Fruit fly (Drosophila melanogaster) whole organism, embryonic: ENCODE results near the gene Trm1.

Experiments used
- Aef1 ChIP-seq: fragments of 200-800 bp; sonication (Bioruptor generic); IDR thresholded peaks from 3 replicates; pipeline ENCODE4 v1.3.6; 2022; ENCODE audit warnings: missing biosample characterization, missing genetic modification characterization
- Bdp1 ChIP-seq: fragments of 200-800 bp; sonication (Bioruptor generic); optimal IDR thresholded peaks from 3 replicates; lab custom pipeline; 2016; ENCODE audit warnings: missing biosample characterization, missing genetic modification characterization
- C15 ChIP-seq: fragments of 200-800 bp; sonication (Bioruptor generic); IDR thresholded peaks from 3 replicates; pipeline ENCODE4 v1.3.6; 2022; ENCODE audit warnings: missing biosample characterization, missing genetic modification characterization
- CG11247 ChIP-seq: fragments of 200-800 bp; sonication (Bioruptor generic); IDR thresholded peaks from 2 replicates; pipeline ENCODE4 v1.3.6; 2022; ENCODE audit warnings: missing biosample characterization, missing genetic modification characterization
- CG12219 ChIP-seq: fragments of 200-800 bp; sonication (Bioruptor generic); optimal IDR thresholded peaks from 3 replicates; lab custom pipeline; 2018; ENCODE audit warnings: missing biosample characterization, mild to moderate bottlenecking, missing genetic modification characterization
- CG1233 ChIP-seq: fragments of 200-800 bp; sonication (Bioruptor generic); optimal IDR thresholded peaks from 4 replicates; lab custom pipeline; 2018; ENCODE audit warnings: missing biosample characterization, mild to moderate bottlenecking, missing genetic modification characterization
- CG13894 ChIP-seq: fragments of 200-800 bp; sonication (Bioruptor generic); optimal IDR thresholded peaks from 3 replicates; lab custom pipeline; 2018; ENCODE audit warnings: missing biosample characterization, mild to moderate bottlenecking, missing genetic modification characterization, moderate library complexity
- CG14667 ChIP-seq: fragments of 200-800 bp; sonication (Bioruptor generic); IDR thresholded peaks from 2 replicates; pipeline ENCODE4 v1.3.6; 2022; ENCODE audit warnings: missing biosample characterization, missing genetic modification characterization
- CG14860 ChIP-seq: fragments of 200-800 bp; sonication (Bioruptor generic); IDR thresholded peaks from 3 replicates; pipeline ENCODE4 v1.3.6; 2022; ENCODE audit warnings: missing biosample characterization, missing genetic modification characterization; ENCODE audit not compliant: partially characterized antibody
- CG15514 ChIP-seq: fragments of 200-800 bp; sonication (Bioruptor generic); optimal IDR thresholded peaks from 3 replicates; lab custom pipeline; 2017; ENCODE audit warnings: missing biosample characterization, missing genetic modification characterization, mild to moderate bottlenecking, moderate library complexity, missing genetic modification reagents
- CG18476 ChIP-seq: fragments of 200-800 bp; sonication (Bioruptor generic); optimal IDR thresholded peaks from 2 replicates; lab custom pipeline; 2016; ENCODE audit warnings: missing biosample characterization, mild to moderate bottlenecking, missing genetic modification characterization
- CG18599 ChIP-seq: fragments of 200-800 bp; sonication (Bioruptor generic); optimal IDR thresholded peaks from 3 replicates; lab custom pipeline; 2017; ENCODE audit warnings: missing biosample characterization, missing genetic modification characterization, mild to moderate bottlenecking, moderate library complexity, missing genetic modification reagents
- CG2712 ChIP-seq: fragments of 200-800 bp; optimal IDR thresholded peaks from 3 replicates; lab custom pipeline; 2019; ENCODE audit warnings: missing biosample characterization, mild to moderate bottlenecking, missing genetic modification characterization, moderate library complexity
- CG2889 ChIP-seq: fragments of 200-800 bp; sonication (Bioruptor generic); IDR thresholded peaks from 3 replicates; pipeline ENCODE4 v1.3.6; 2022; ENCODE audit warnings: missing biosample characterization, missing genetic modification characterization
- CG32772 ChIP-seq: fragments of 200-800 bp; sonication (Bioruptor generic); IDR thresholded peaks from 2 replicates; pipeline ENCODE4 v1.3.6; 2022; ENCODE audit warnings: missing biosample characterization, missing genetic modification characterization
- CG4854 ChIP-seq: fragments of 200-800 bp; sonication (Bioruptor generic); optimal IDR thresholded peaks from 2 replicates; lab custom pipeline; 2016; ENCODE audit warnings: missing biosample characterization, missing genetic modification characterization, inconsistent platforms
- CG6683 ChIP-seq: fragments of 200-800 bp; sonication (Bioruptor generic); optimal IDR thresholded peaks from 2 replicates; lab custom pipeline; 2017; ENCODE audit warnings: missing biosample characterization, mild to moderate bottlenecking, missing genetic modification characterization, missing genetic modification reagents
- CG7271 ChIP-seq: fragments of 200-800 bp; sonication (Bioruptor generic); optimal IDR thresholded peaks from 2 replicates; lab custom pipeline; 2018; ENCODE audit warnings: missing biosample characterization, mild to moderate bottlenecking, missing genetic modification characterization, moderate library complexity
- CG9215 ChIP-seq: fragments of 200-800 bp; sonication (Bioruptor generic); IDR thresholded peaks from 2 replicates; pipeline ENCODE4 v1.3.6; 2022; ENCODE audit warnings: missing biosample characterization, missing genetic modification characterization
- Dll ChIP-seq: fragments of 200-800 bp; sonication (Bioruptor generic); IDR thresholded peaks from 4 replicates; pipeline ENCODE4 v1.3.6; 2022; ENCODE audit warnings: missing biosample characterization, missing genetic modification characterization; ENCODE audit not compliant: partially characterized antibody
- Ets97D ChIP-seq: fragments of 200-800 bp; sonication (Bioruptor generic); optimal IDR thresholded peaks from 3 replicates; lab custom pipeline; 2016; ENCODE audit warnings: missing biosample characterization, missing genetic modification characterization
- HLH3B ChIP-seq: fragments of 200-800 bp; sonication (Bioruptor generic); IDR thresholded peaks from 2 replicates; pipeline ENCODE4 v1.3.6; 2022; ENCODE audit warnings: missing biosample characterization, missing genetic modification characterization
- TFAM ChIP-seq: fragments of 200-800 bp; sonication (Bioruptor generic); optimal IDR thresholded peaks from 2 replicates; lab custom pipeline; 2017; ENCODE audit warnings: missing biosample characterization, missing genetic modification characterization, inconsistent platforms
- YL-1 ChIP-seq: fragments of 200-800 bp; sonication (Bioruptor generic); optimal IDR thresholded peaks from 3 replicates; lab custom pipeline; 2017; ENCODE audit warnings: missing biosample characterization, mild to moderate bottlenecking, missing genetic modification characterization
- bsh ChIP-seq, 2 experiments: fragments of 200-800 bp; sonication (Bioruptor generic); optimal IDR thresholded peaks; 2 replicates each; lab custom pipeline; 2017 to 2018; ENCODE audit warnings: mild to moderate bottlenecking in 2 of 2, missing biosample characterization in 2 of 2, missing genetic modification characterization in 2 of 2, moderate library complexity in 1 of 2
- chm ChIP-seq: fragments of 200-800 bp; sonication (Bioruptor generic); IDR thresholded peaks from 2 replicates; pipeline ENCODE4 v1.3.6; 2022; ENCODE audit warnings: missing biosample characterization, missing genetic modification characterization
- ci ChIP-seq: fragments of 200-800 bp; sonication (Bioruptor generic); IDR thresholded peaks from 3 replicates; pipeline ENCODE4 v1.3.6; 2022; ENCODE audit warnings: missing biosample characterization, missing genetic modification characterization
- emc ChIP-seq: fragments of 200-800 bp; sonication (Bioruptor generic); optimal IDR thresholded peaks from 2 replicates; lab custom pipeline; 2016; ENCODE audit warnings: missing biosample characterization, missing genetic modification characterization
- fd102C ChIP-seq: fragments of 200-800 bp; sonication (Bioruptor generic); optimal IDR thresholded peaks from 2 replicates; lab custom pipeline; 2018; ENCODE audit warnings: missing biosample characterization, mild to moderate bottlenecking, missing genetic modification characterization, moderate library complexity
- gem ChIP-seq: fragments of 200-800 bp; sonication (Bioruptor generic); optimal IDR thresholded peaks from 2 replicates; lab custom pipeline; 2019; ENCODE audit warnings: missing biosample characterization, mild to moderate bottlenecking, missing genetic modification characterization, moderate library complexity
- gt ChIP-seq: fragments of 200-800 bp; sonication (Bioruptor generic); IDR thresholded peaks from 2 replicates; pipeline ENCODE4 v1.3.6; 2022; ENCODE audit warnings: missing biosample characterization, missing genetic modification characterization
- ham ChIP-seq: fragments of 200-800 bp; sonication (Bioruptor generic); IDR thresholded peaks from 2 replicates; pipeline ENCODE4 v1.3.6; 2022; ENCODE audit warnings: missing biosample characterization, missing genetic modification characterization
- hbn ChIP-seq: fragments of 200-800 bp; sonication (Bioruptor generic); IDR thresholded peaks from 2 replicates; pipeline ENCODE4 v1.3.6; 2022; ENCODE audit warnings: missing biosample characterization, missing genetic modification characterization; ENCODE audit not compliant: partially characterized antibody
- kay ChIP-seq: fragments of 200-800 bp; sonication (Bioruptor generic); optimal IDR thresholded peaks from 2 replicates; lab custom pipeline; 2016; ENCODE audit warnings: missing biosample characterization, missing genetic modification characterization
- lilli ChIP-seq: fragments of 200-800 bp; sonication (Bioruptor generic); optimal IDR thresholded peaks from 3 replicates; lab custom pipeline; 2016; ENCODE audit warnings: missing biosample characterization, missing genetic modification characterization
- luna ChIP-seq: fragments of 200-800 bp; sonication (Bioruptor generic); optimal IDR thresholded peaks from 2 replicates; lab custom pipeline; 2016; ENCODE audit warnings: missing biosample characterization, missing genetic modification characterization
- mirr ChIP-seq: fragments of 200-800 bp; sonication (Bioruptor generic); optimal IDR thresholded peaks from 3 replicates; lab custom pipeline; 2018; ENCODE audit warnings: missing biosample characterization, mild to moderate bottlenecking, missing genetic modification characterization
- nau ChIP-seq: fragments of 200-800 bp; sonication (Bioruptor generic); optimal IDR thresholded peaks from 3 replicates; lab custom pipeline; 2017; ENCODE audit warnings: missing biosample characterization, mild to moderate bottlenecking, missing genetic modification characterization, missing genetic modification reagents
- nom ChIP-seq: fragments of 200-800 bp; sonication (Bioruptor generic); optimal IDR thresholded peaks from 2 replicates; lab custom pipeline; 2017; ENCODE audit warnings: missing biosample characterization, missing genetic modification characterization, mild to moderate bottlenecking, moderate library complexity, missing genetic modification reagents
- sens ChIP-seq: fragments of 200-800 bp; sonication (Bioruptor generic); peaks from one replicate; lab custom pipeline; 2016; ENCODE audit warnings: missing biosample characterization, missing genetic modification characterization
- sna ChIP-seq: fragments of 200-800 bp; sonication (Bioruptor generic); IDR thresholded peaks from 2 replicates; pipeline ENCODE4 v1.3.6; 2022; ENCODE audit warnings: missing biosample characterization, missing genetic modification characterization; ENCODE audit not compliant: partially characterized antibody

Trm1 gene

DNA sequence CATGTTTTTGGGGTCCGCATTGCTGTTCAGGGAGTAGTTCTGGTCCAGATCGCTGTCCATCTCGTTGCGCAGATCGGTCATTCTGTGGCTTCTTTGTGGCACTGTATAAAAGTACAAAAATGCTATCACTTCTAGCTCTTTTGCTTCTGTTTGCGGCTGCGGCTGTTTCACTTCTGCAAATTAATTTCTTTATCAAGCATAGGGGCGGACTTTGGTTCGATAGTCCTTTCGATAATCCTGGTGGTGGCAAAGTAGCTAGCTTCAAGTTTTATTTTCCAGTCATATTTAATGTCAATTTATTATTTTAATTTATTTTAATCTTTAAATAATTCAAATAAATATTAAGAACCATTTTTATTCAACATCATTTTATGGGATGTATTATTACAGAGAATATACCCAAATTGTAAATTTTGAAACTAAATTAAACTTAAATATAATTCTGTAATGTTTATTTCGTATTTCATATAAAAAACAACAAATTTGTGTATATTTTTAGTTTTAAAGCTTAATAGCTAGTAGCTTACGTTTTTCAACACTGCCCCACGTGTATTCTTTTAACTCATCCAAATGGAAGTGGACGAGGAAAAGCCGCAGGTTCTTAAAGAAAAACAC is at the start of gene Trm1, which contains the start of gene CG5446 (continued):
- TF ChIP-seq CG1233: peak; percentile 41
- TF ChIP-seq CG18476 (GFP tag; lab: Kevin White, UChicago): peak; percentile 3
- no peak for TF ChIP-seq Bdp1 (GFP tag; lab: Kevin White, UChicago)
- TF ChIP-seq CG15514 (GFP tag; lab: Kevin White, UChicago): peak; percentile 51
- TF ChIP-seq CG14860 (GFP tag; lab: Robert Waterston, UW): no peak
- TF ChIP-seq gt (GFP tag; lab: Robert Waterston, UW): no peak
- TF ChIP-seq kay (GFP tag; lab: Kevin White, UChicago): peak; percentile 36
- TF ChIP-seq Dll (GFP tag; lab: Robert Waterston, UW): peak; percentile 45; the same call in 1 of the 4 replicates
- no peak for TF ChIP-seq hbn (GFP tag; lab: Robert Waterston, UW)
- TF ChIP-seq ci (GFP tag; lab: Robert Waterston, UW): 0 out of 3 replicates have a peak, but pooled peaks have one; percentile 21
- peak; percentile 66 for TF ChIP-seq YL-1 (GFP tag; lab: Kevin White, UChicago)
- peak; percentile 83 for TF ChIP-seq CG18599 (GFP tag; lab: Kevin White, UChicago)
- TF ChIP-seq CG13894: peak; percentile 47
- TF ChIP-seq CG14667 (GFP tag; lab: Robert Waterston, UW): no peak
- no peak for TF ChIP-seq C15 (GFP tag; lab: Robert Waterston, UW)
- TF ChIP-seq CG2712 (tag; lab: Kevin White, UChicago): peak; percentile 87
- TF ChIP-seq mirr: no peak
- peak; percentile 39; the same call in 1 of the 3 replicates for TF ChIP-seq Aef1
- TF ChIP-seq luna: no peak
- TF ChIP-seq gem (tag; lab: Kevin White, UChicago): peak; percentile 90
- no peak for TF ChIP-seq emc
- TF ChIP-seq sna (GFP tag; lab: Robert Waterston, UW): no peak
- TF ChIP-seq chm: no peak
- peak; percentile 46; the same call in 1 of the 2 replicates for TF ChIP-seq CG32772 (GFP tag; lab: Robert Waterston, UW)
- TF ChIP-seq bsh (GFP tag; optimal IDR thresholded peaks at IDR 0.05; lab: Kevin White, UChicago): peak; percentile 9 to 68
- no peak for TF ChIP-seq CG11247 (GFP tag; lab: Robert Waterston, UW)
- peak; percentile 47 for TF ChIP-seq lilli (GFP tag; lab: Kevin White, UChicago)
- TF ChIP-seq HLH3B: peak; percentile 55
- TF ChIP-seq CG9215 (GFP tag; lab: Robert Waterston, UW): peak; percentile 33; the same call in 1 of the 2 replicates
- no peak for TF ChIP-seq TFAM (GFP tag; lab: Kevin White, UChicago)
- TF ChIP-seq nom (GFP tag; lab: Kevin White, UChicago): peak; percentile 39
- TF ChIP-seq CG4854 (GFP tag; lab: Kevin White, UChicago): no peak
- TF ChIP-seq ham (GFP tag; lab: Robert Waterston, UW): no peak
- TF ChIP-seq CG2889: no peak

DNA sequence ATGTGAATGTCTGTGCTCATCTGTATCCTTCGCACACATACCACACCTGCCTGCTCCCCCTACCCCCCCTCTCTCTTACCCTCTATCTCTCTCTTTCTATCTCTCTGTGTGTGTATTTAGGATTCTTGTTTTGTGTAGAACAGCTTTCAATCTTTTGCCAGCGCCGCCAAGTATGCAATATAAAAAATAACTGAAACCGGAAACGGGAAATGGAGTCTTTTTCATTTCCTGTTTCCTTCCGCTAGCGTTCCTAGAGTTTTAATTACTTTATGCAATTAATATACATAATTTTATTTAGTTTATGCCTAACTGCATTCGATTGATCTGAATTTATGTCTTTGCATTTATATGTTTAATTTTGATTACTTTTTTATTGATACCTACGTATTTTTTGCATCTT is 35.4 kb upstream of the Trm1 start:
- TF ChIP-seq CG12219 (GFP tag; lab: Kevin White, UChicago) (no peak), CG7271 (tag; lab: Kevin White, UChicago) (peak; percentile 59), sens (GFP tag; lab: Kevin White, UChicago) (peak; percentile 24), nau (GFP tag; lab: Kevin White, UChicago) (no peak), Ets97D (peak; percentile 31), CG6683 (GFP tag; lab: Kevin White, UChicago) (no peak), fd102C (GFP tag; lab: Kevin White, UChicago) (peak; percentile 3)
- TF ChIP-seq, all 482 proteins: peak for 4
